Fruit fly (Drosophila melanogaster) whole organism, adult: ENCODE measurements around the gene Or10a.

Source experiments
- CG11617 ChIP-seq: fragments of 200-800 bp; sonication (Bioruptor generic); optimal IDR thresholded peaks from 2 replicates; lab custom pipeline; 2017; ENCODE audit warnings: mild to moderate bottlenecking, missing biosample characterization, missing genetic modification reagents, missing genetic modification characterization
- CG12768 ChIP-seq: fragments of 200-800 bp; sonication (Bioruptor generic); optimal IDR thresholded peaks from 2 replicates; lab custom pipeline; 2017; ENCODE audit warnings: missing biosample characterization, missing genetic modification characterization, mild to moderate bottlenecking, moderate library complexity, missing genetic modification reagents
- CG14711 ChIP-seq: fragments of 200-800 bp; sonication (Bioruptor generic); optimal IDR thresholded peaks from 2 replicates; lab custom pipeline; 2018; ENCODE audit warnings: missing biosample characterization, mild to moderate bottlenecking, missing genetic modification characterization, moderate library complexity
- CG1620 ChIP-seq: fragments of 200-800 bp; sonication (Bioruptor generic); optimal IDR thresholded peaks from 2 replicates; lab custom pipeline; 2016; ENCODE audit warnings: missing biosample characterization, missing genetic modification characterization
- CG33017 ChIP-seq: fragments of 200-800 bp; sonication (Bioruptor generic); optimal IDR thresholded peaks from 2 replicates; lab custom pipeline; 2018; ENCODE audit warnings: missing biosample characterization, mild to moderate bottlenecking, missing genetic modification characterization, moderate library complexity
- CG5204 ChIP-seq: fragments of 200-800 bp; sonication (Bioruptor generic); optimal IDR thresholded peaks from 2 replicates; lab custom pipeline; 2016; ENCODE audit warnings: missing biosample characterization, missing genetic modification characterization
- CG7045 ChIP-seq: fragments of 200-800 bp; sonication (Bioruptor generic); optimal IDR thresholded peaks from 2 replicates; lab custom pipeline; 2017; ENCODE audit warnings: missing biosample characterization, mild to moderate bottlenecking, missing genetic modification characterization
- CG7101 ChIP-seq: fragments of 200-800 bp; sonication (Bioruptor generic); optimal IDR thresholded peaks from 2 replicates; lab custom pipeline; 2018; ENCODE audit warnings: missing biosample characterization, mild to moderate bottlenecking, missing genetic modification characterization, moderate library complexity
- Clk ChIP-seq: fragments of 200-800 bp; sonication (Bioruptor generic); optimal IDR thresholded peaks from 2 replicates; lab custom pipeline; 2017; ENCODE audit warnings: missing biosample characterization, missing genetic modification characterization
- Crg-1 ChIP-seq: fragments of 200-800 bp; sonication (Bioruptor generic); optimal IDR thresholded peaks from 2 replicates; lab custom pipeline; 2016; ENCODE audit warnings: missing biosample characterization, missing genetic modification characterization
- Hr96 ChIP-seq: fragments of 200-800 bp; sonication (Bioruptor generic); optimal IDR thresholded peaks from 2 replicates; lab custom pipeline; 2016; ENCODE audit warnings: missing biosample characterization, missing genetic modification characterization
- Mnt ChIP-seq: fragments of 200-800 bp; sonication (Bioruptor generic); optimal IDR thresholded peaks from 2 replicates; lab custom pipeline; 2016; ENCODE audit warnings: missing biosample characterization, mild to moderate bottlenecking, missing genetic modification characterization
- bab1 ChIP-seq: fragments of 200-800 bp; sonication (Bioruptor generic); optimal IDR thresholded peaks from 3 replicates; lab custom pipeline; 2019; ENCODE audit warnings: missing biosample characterization, mild to moderate bottlenecking, missing genetic modification characterization, moderate library complexity
- cic ChIP-seq: fragments of 200-800 bp; sonication (Bioruptor generic); optimal IDR thresholded peaks from 2 replicates; lab custom pipeline; 2017; ENCODE audit warnings: missing biosample characterization, mild to moderate bottlenecking, missing genetic modification characterization, moderate library complexity
- cnc ChIP-seq, 2 experiments: fragments of >200 bp; optimal IDR thresholded peaks; 2 replicates each; lab custom pipeline; 2017
- kay ChIP-seq: fragments of 200-800 bp; sonication (Bioruptor generic); peaks from one replicate; lab custom pipeline; 2016; ENCODE audit warnings: missing biosample characterization, missing genetic modification characterization, borderline replicate concordance
- ovo ChIP-seq: fragments of 200-800 bp; sonication (Bioruptor generic); optimal IDR thresholded peaks from 2 replicates; lab custom pipeline; 2016; ENCODE audit warnings: missing biosample characterization, missing genetic modification characterization
- pad ChIP-seq: fragments of 200-800 bp; sonication (Bioruptor generic); optimal IDR thresholded peaks from 3 replicates; lab custom pipeline; 2017; ENCODE audit warnings: missing biosample characterization, missing genetic modification characterization, mild to moderate bottlenecking, moderate library complexity, missing genetic modification reagents
- tj ChIP-seq: fragments of 200-800 bp; sonication (Bioruptor generic); optimal IDR thresholded peaks from 3 replicates; lab custom pipeline; 2017; ENCODE audit warnings: missing biosample characterization, mild to moderate bottlenecking, missing genetic modification characterization, moderate library complexity
- toe ChIP-seq: fragments of 200-800 bp; sonication (Bioruptor generic); optimal IDR thresholded peaks from 2 replicates; lab custom pipeline; 2016; ENCODE audit warnings: missing biosample characterization, missing genetic modification characterization

Gene Or10a

dm6 chrX:11419962-11420361, 2.7 kb upstream of the Or10a start:
- no peak for TF ChIP-seq kay (GFP tag; lab: Kevin White, UChicago)
- no peak for TF ChIP-seq tj (GFP tag; lab: Kevin White, UChicago)
- TF ChIP-seq Hr96: no peak
- no peak for TF ChIP-seq CG33017 (tag; lab: Kevin White, UChicago)
- no peak for TF ChIP-seq CG12768
- TF ChIP-seq CG7045: no peak
- no peak for TF ChIP-seq cnc (optimal IDR thresholded peaks at IDR 0.05; lab: Kevin White, UChicago)
- TF ChIP-seq CG7101 (tag; lab: Kevin White, UChicago): no peak
- no peak for TF ChIP-seq CG14711 (tag; lab: Kevin White, UChicago)
- no peak for TF ChIP-seq Clk (GFP tag; lab: Kevin White, UChicago)
- TF ChIP-seq bab1 (GFP tag; lab: Kevin White, UChicago): no peak
- no peak for TF ChIP-seq pad
- TF ChIP-seq Mnt (GFP tag; lab: Kevin White, UChicago): no peak
- no peak for TF ChIP-seq Crg-1 (GFP tag; lab: Kevin White, UChicago)
- TF ChIP-seq CG1620 (GFP tag; lab: Kevin White, UChicago): no peak
- no peak for TF ChIP-seq cic (GFP tag; lab: Kevin White, UChicago)
- TF ChIP-seq toe (GFP tag; lab: Kevin White, UChicago): no peak

DNA sequence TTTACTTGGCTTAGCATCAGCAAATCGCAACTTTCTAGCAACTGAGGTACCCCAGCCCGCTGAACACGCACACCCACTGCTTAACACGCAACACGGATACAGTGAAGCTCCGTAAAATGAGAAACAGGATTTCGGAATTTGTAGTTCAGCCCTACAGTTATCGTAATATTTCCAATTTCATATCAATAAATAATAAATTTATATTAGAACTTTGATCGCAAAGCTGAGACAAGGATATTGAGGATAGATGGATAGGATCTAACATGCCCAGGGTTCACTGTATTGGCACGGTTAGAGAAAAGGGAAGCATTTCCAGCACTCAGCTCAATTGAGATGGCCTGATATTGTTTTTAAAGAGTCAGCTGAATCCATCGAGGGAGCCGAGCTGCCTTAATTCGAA, 2.0 kb upstream of the Or10a start:
- TF ChIP-seq CG1620 (GFP tag; lab: Kevin White, UChicago) (no peak), Mnt (GFP tag; lab: Kevin White, UChicago) (no peak), ovo (GFP tag; lab: Kevin White, UChicago) (no peak), tj (GFP tag; lab: Kevin White, UChicago) (no peak), CG5204 (no peak), Clk (GFP tag; lab: Kevin White, UChicago) (no peak), bab1 (GFP tag; lab: Kevin White, UChicago) (no peak), CG14711 (tag; lab: Kevin White, UChicago) (no peak), CG11617 (GFP tag; lab: Kevin White, UChicago) (no peak), CG7045 (no peak), kay (GFP tag; lab: Kevin White, UChicago) (no peak), cnc (optimal IDR thresholded peaks at IDR 0.05; lab: Kevin White, UChicago) (no peak), CG33017 (tag; lab: Kevin White, UChicago) (no peak), Hr96 (no peak), CG7101 (tag; lab: Kevin White, UChicago) (no peak), toe (GFP tag; lab: Kevin White, UChicago) (no peak), cic (GFP tag; lab: Kevin White, UChicago) (no peak)

dm6 chrX:11413090-11413489, 4.1 kb downstream of the Or10a start, which contains the start of gene Gr10b:
Gene Gr10b, minus strand, starts transcription at chrX:11413190.
- no peak for TF ChIP-seq CG5204
- TF ChIP-seq CG11617 (GFP tag; lab: Kevin White, UChicago): no peak

DNA sequence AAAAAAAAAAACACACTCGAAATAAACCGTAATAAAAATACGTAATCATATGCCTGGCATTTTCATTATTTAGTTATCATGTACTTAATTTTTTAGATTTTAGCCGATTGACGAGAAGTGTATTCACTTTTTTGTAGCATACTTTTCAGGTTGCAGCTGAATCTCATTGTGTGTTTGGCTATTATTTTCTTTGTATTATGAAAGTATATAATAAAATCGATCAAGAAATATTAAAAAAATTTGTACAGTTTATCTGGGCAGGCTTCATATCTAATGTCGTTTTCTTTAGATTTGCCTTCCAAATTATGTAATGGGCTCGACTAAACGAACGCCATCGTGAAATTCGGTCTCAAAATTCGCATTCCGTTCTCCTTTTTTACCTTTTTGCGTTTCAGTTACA, 7.6 kb downstream of the Or10a start, which contains the start of gene CG15196:
TSS of gene CG15196 (plus strand) at position 301 of the 400 bp plus-strand sequence.
- TF ChIP-seq kay (GFP tag; lab: Kevin White, UChicago): no peak
- no peak for TF ChIP-seq cic (GFP tag; lab: Kevin White, UChicago)
- no peak for TF ChIP-seq Clk (GFP tag; lab: Kevin White, UChicago)
- no peak for TF ChIP-seq toe (GFP tag; lab: Kevin White, UChicago)
- TF ChIP-seq CG11617 (GFP tag; lab: Kevin White, UChicago): no peak
- TF ChIP-seq CG33017 (tag; lab: Kevin White, UChicago): no peak
- TF ChIP-seq Mnt (GFP tag; lab: Kevin White, UChicago): no peak
- no peak for TF ChIP-seq ovo (GFP tag; lab: Kevin White, UChicago)
- no peak for TF ChIP-seq CG5204
- no peak for TF ChIP-seq Crg-1 (GFP tag; lab: Kevin White, UChicago)
- TF ChIP-seq cnc (optimal IDR thresholded peaks at IDR 0.05; lab: Kevin White, UChicago): no peak
- no peak for TF ChIP-seq CG1620 (GFP tag; lab: Kevin White, UChicago)
- TF ChIP-seq pad: no peak
- no peak for TF ChIP-seq CG7101 (tag; lab: Kevin White, UChicago)
- TF ChIP-seq CG7045: no peak
- no peak for TF ChIP-seq CG14711 (tag; lab: Kevin White, UChicago)

- TF ChIP-seq Crg-1 (GFP tag; lab: Kevin White, UChicago): no peak
- no peak for TF ChIP-seq CG12768
- TF ChIP-seq CG5204: no peak
- no peak for TF ChIP-seq cnc (optimal IDR thresholded peaks at IDR 0.05; lab: Kevin White, UChicago)
- TF ChIP-seq Hr96: no peak
- peak; percentile 24 for TF ChIP-seq kay (GFP tag; lab: Kevin White, UChicago)
Observed at dm6 chrX:11404247-11404646, 13.0 kb downstream of the Or10a start.

DNA sequence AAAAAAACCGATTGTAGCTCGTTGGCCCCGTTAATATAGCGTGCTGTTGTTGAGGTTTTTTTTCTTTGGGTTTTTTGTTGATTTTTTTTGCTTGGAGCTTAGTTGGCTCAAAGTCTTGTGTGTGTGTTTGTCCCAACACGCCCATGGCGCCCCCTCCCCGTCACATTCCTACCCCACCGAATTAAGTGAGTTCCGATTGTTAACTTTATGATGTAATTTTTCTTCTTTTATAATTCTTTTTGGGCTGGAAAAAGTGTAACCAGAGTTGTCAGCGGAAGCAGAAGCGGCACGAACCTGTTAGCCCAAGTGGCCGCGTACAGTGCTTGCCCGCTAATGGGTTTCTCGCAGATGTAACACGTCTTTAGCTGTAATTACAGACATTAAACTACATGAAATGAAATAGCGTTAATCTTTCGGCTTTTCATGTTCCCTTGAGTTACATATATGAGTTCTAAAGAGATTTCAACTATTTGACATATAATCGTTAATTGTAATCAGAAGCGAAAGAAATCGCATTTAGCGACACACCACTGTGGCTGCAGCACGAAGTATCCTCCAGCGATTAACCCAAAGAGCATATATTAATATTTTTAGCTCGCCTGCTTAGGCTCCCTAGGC, 24.1 kb downstream of the Or10a start:
- TF ChIP-seq CG7045 (no peak), ovo (GFP tag; lab: Kevin White, UChicago) (no peak), CG5204 (no peak), cic (GFP tag; lab: Kevin White, UChicago) (no peak), CG1620 (GFP tag; lab: Kevin White, UChicago) (no peak), toe (GFP tag; lab: Kevin White, UChicago) (no peak), bab1 (GFP tag; lab: Kevin White, UChicago) (no peak), cnc (optimal IDR thresholded peaks at IDR 0.05; lab: Kevin White, UChicago) (no peak), CG7101 (tag; lab: Kevin White, UChicago) (no peak), Mnt (GFP tag; lab: Kevin White, UChicago) (no peak), tj (GFP tag; lab: Kevin White, UChicago) (no peak), Clk (GFP tag; lab: Kevin White, UChicago) (no peak)
